Worm (Caenorhabditis elegans) whole organism, midembryonic: ENCODE data around the gene Y39B6A.10.
A peak's percentile ranks its signal among the peaks of the same experiment; 100 is the strongest.
"Not testable (repeated sequence)": the region's sequence is repeated elsewhere in the genome, so short reads cannot be mapped to it uniquely, and the experiment has no call there.

Experiments used
- T22C8.4 ChIP-seq: fragments of 200-800 bp; sonication (Bioruptor generic); IDR thresholded peaks from 2 replicates; pipeline ENCODE4 v1.3.6; 2022; ENCODE audit warnings: missing genetic modification characterization, missing compliant biosample characterization
- flt-1 ChIP-seq: fragments of 200-800 bp; sonication (Bioruptor generic); IDR thresholded peaks from 2 replicates; pipeline ENCODE4 v1.3.6; 2022; ENCODE audit warnings: missing genetic modification characterization, missing compliant biosample characterization
- klf-2 ChIP-seq: fragments of 200-800 bp; sonication (Bioruptor generic); conservative IDR thresholded peaks from 2 replicates; pipeline ENCODE4 v1.3.6; 2022; ENCODE audit warnings: missing genetic modification reagents, missing genetic modification characterization, missing compliant biosample characterization
- med-1 ChIP-seq: sonication (generic microtip); optimal IDR thresholded peaks from 2 replicates; lab custom pipeline; 2017; ENCODE audit warnings: missing genetic modification characterization, mild to moderate bottlenecking, missing compliant biosample characterization, antibody characterized with exemption, missing genetic modification reagents; ENCODE audit not compliant: insufficient read depth
- ref-1 ChIP-seq: fragments of 200-800 bp; sonication (Bioruptor generic); conservative IDR thresholded peaks from 2 replicates; pipeline ENCODE4 v1.3.6; 2022; ENCODE audit warnings: missing genetic modification reagents, missing genetic modification characterization, missing compliant biosample characterization
- ztf-23 ChIP-seq: fragments of 200-800 bp; sonication (Bioruptor generic); IDR thresholded peaks from 2 replicates; pipeline ENCODE4 v1.3.6; 2022; ENCODE audit warnings: missing genetic modification reagents, missing genetic modification characterization, missing compliant biosample characterization
- ztf-29 ChIP-seq: fragments of 200-800 bp; sonication (Bioruptor generic); IDR thresholded peaks from 2 replicates; pipeline ENCODE4 v1.3.6; 2022; ENCODE audit warnings: missing genetic modification reagents, missing genetic modification characterization, missing compliant biosample characterization

DNA sequence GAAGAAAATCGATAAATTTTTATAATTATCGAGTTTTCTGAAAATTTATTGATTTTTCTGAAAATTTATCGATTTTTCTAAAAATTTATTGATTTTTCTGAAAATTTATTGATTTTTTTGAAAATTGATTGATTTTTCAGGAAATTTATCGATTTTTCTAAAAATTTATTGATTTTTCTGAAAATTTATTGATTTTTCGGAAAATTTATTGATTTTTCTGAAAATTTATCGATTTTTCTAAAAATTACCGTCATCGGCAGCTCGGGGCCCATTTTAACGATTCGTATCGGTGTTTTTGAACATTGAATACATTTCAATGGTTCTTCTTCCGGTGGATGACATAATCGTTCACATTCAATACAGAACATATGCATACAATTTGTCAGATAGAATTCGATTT, 32.7 kb downstream of the Y39B6A.10 start:
- TF ChIP-seq flt-1 (GFP tag; lab: Robert Waterston, UW); ztf-29 (GFP tag; lab: Robert Waterston, UW); klf-2; ref-1 (GFP tag; lab: Robert Waterston, UW); ztf-23 (GFP tag; lab: Robert Waterston, UW); med-1 (GFP tag; lab: Kevin White, UChicago): not testable (repeated sequence)
- TF ChIP-seq T22C8.4 = peak; percentile 88
